Worm (Caenorhabditis elegans) whole organism, early embryonic: ENCODE results near the gene best-24.

Source experiments
- B0310.2 ChIP-seq: sonication (generic microtip); optimal IDR thresholded peaks from 2 replicates; lab custom pipeline; 2016; ENCODE audit warnings: mild to moderate bottlenecking, missing genetic modification characterization, missing compliant biosample characterization
- F13C5.2 ChIP-seq: sonication (generic microtip); optimal IDR thresholded peaks from 2 replicates; lab custom pipeline; 2017; ENCODE audit warnings: mild to moderate bottlenecking, missing genetic modification characterization, inconsistent platforms, missing compliant biosample characterization
- ama-1 ChIP-seq: fragments of 150-350 bp; optimal IDR thresholded peaks from 2 replicates; lab custom pipeline; 2014
- ceh-13 ChIP-seq: fragments of 200-800 bp; sonication (Bioruptor generic); optimal IDR thresholded peaks from 2 replicates; lab custom pipeline; 2018; ENCODE audit warnings: mild to moderate bottlenecking, missing genetic modification characterization, missing compliant biosample characterization
- ets-7 ChIP-seq: sonication (generic microtip); optimal IDR thresholded peaks from 2 replicates; lab custom pipeline; 2016; ENCODE audit warnings: missing genotype, missing genetic modification characterization, missing compliant biosample characterization
- hmbx-1 ChIP-seq: sonication (generic microtip); optimal IDR thresholded peaks from 2 replicates; lab custom pipeline; 2016; ENCODE audit warnings: mild to moderate bottlenecking, missing genetic modification characterization, missing compliant biosample characterization
- hmg-4 ChIP-seq: fragments of 200-800 bp; sonication (Bioruptor generic); optimal IDR thresholded peaks from 2 replicates; lab custom pipeline; 2018; ENCODE audit warnings: mild to moderate bottlenecking, missing genetic modification characterization, missing compliant biosample characterization
- hnd-1 ChIP-seq: sonication (generic microtip); optimal IDR thresholded peaks from 2 replicates; lab custom pipeline; 2016; ENCODE audit warnings: missing genetic modification characterization, missing compliant biosample characterization
- pes-1 ChIP-seq: fragments of 200-800 bp; sonication (Bioruptor generic); IDR thresholded peaks from 2 replicates; pipeline ENCODE4 v1.3.6; 2022; ENCODE audit warnings: missing genetic modification reagents, missing genetic modification characterization, missing compliant biosample characterization
- scrt-1 ChIP-seq: fragments of 200-800 bp; sonication (Bioruptor generic); IDR thresholded peaks from 2 replicates; pipeline ENCODE4 v1.3.6; 2022; ENCODE audit warnings: missing genetic modification characterization, missing compliant biosample characterization
- sea-1 ChIP-seq: fragments of 200-800 bp; sonication (Bioruptor generic); conservative IDR thresholded peaks from 2 replicates; pipeline ENCODE4 v1.3.6; 2022; ENCODE audit warnings: missing genetic modification characterization, missing compliant biosample characterization
- tbx-11 ChIP-seq: fragments of 200-800 bp; sonication (Bioruptor generic); IDR thresholded peaks from 2 replicates; pipeline ENCODE4 v1.3.6; 2022; ENCODE audit warnings: missing genetic modification characterization, missing compliant biosample characterization
- tbx-37 ChIP-seq: fragments of 200-800 bp; sonication (Bioruptor generic); conservative IDR thresholded peaks from 2 replicates; pipeline ENCODE4 v1.3.6; 2022; ENCODE audit warnings: missing genetic modification reagents, missing genetic modification characterization, missing compliant biosample characterization

- no peak for TF ChIP-seq ama-1 (lab: Kevin White, UChicago)
- no peak for TF ChIP-seq hmbx-1
- TF ChIP-seq scrt-1, result no peak
- TF ChIP-seq hmg-4 (GFP tag; lab: Kevin White, UChicago), result no peak
- no peak for TF ChIP-seq tbx-37 (GFP tag; lab: Robert Waterston, UW)
- TF ChIP-seq F13C5.2 (tag; lab: Kevin White, UChicago), result no peak
- no peak for TF ChIP-seq ceh-13 (GFP tag; lab: Kevin White, UChicago)
- no peak for TF ChIP-seq pes-1 (GFP tag; lab: Robert Waterston, UW)
- TF ChIP-seq ets-7 (tag; lab: Kevin White, UChicago), result no peak
- TF ChIP-seq hnd-1 (tag; lab: Kevin White, UChicago), result no peak
- TF ChIP-seq sea-1 (GFP tag; lab: Robert Waterston, UW), result no peak
- no peak for TF ChIP-seq tbx-11 (GFP tag; lab: Robert Waterston, UW)
- TF ChIP-seq B0310.2 (tag; lab: Kevin White, UChicago), result no peak
Measured at ce11 chrIII:7948802-7949201, 48.0 kb downstream of the best-24 start, which contains the start of gene col-90.
